5 worm cellular contexts compared by ENCODE assay signal in the genomic region with DNA sequence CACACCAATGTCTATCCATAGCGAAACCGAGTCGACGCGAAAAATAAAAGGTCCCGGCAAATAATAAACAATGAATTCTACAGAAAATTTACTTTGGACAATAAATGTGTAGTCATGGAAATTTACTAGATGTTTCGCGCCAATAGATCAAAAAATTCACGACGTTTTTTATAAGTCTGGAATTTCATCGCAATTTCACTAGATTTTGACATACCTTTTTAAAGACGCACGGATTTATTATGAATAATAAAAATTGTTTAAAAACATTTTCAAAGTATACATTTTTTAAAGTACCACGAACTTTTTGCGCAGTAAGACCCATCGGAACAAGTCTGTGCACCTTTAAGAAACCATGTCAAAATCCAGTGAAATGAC.
TF ChIP-seq lines count a peak whose summit lies in the region.

No protein-coding gene starts in this region.

TF ChIP-seq in whole organism, L1 larva, 84 proteins besides CTCF, POLR2A, EP300 and RAD21:
- TF ChIP-seq nhr-85 (tag; lab: Kevin White, UChicago) (peak; percentile 41), ztf-4 (tag; optimal IDR thresholded peaks at IDR 0.05; lab: Kevin White, UChicago) (peak; percentile 26), ceh-90 (tag; optimal IDR thresholded peaks at IDR 0.05; lab: Kevin White, UChicago) (no peak)

TF ChIP-seq in whole organism, L2 larva, 48 proteins besides CTCF, POLR2A, EP300 and RAD21:
- TF ChIP-seq nhr-21 (tag; optimal IDR thresholded peaks at IDR 0.05; lab: Kevin White, UChicago) = no peak
- TF ChIP-seq sma-3 (GFP tag; optimal IDR thresholded peaks at IDR 0.05; lab: Kevin White, UChicago) = peak; percentile 15
- TF ChIP-seq sem-4 (tag; optimal IDR thresholded peaks at IDR 0.05; lab: Kevin White, UChicago) = peak; percentile 41

TF ChIP-seq in whole organism, L3 larva, 47 proteins besides CTCF, POLR2A, EP300 and RAD21:
- TF ChIP-seq tbx-2 (tag; optimal IDR thresholded peaks at IDR 0.05; lab: Kevin White, UChicago) (peak; percentile 34), egl-27 (tag; optimal IDR thresholded peaks at IDR 0.05; lab: Kevin White, UChicago) (no peak), nhr-43 (tag; optimal IDR thresholded peaks at IDR 0.05; lab: Kevin White, UChicago; ENCODE audit: poor library complexity, severe bottlenecking) (peak; percentile 14)

TF ChIP-seq in whole organism, L4 larva, 104 proteins besides CTCF, POLR2A, EP300 and RAD21:
- peak; percentile 16 for TF ChIP-seq F10B5.3 (tag; optimal IDR thresholded peaks at IDR 0.05; lab: Kevin White, UChicago)
- no peak for TF ChIP-seq madf-5 (GFP tag; IDR thresholded peaks at IDR 0.05; lab: Robert Waterston, UW)
- no peak for TF ChIP-seq egl-43 (GFP tag; IDR thresholded peaks at IDR 0.05; lab: Robert Waterston, UW)
- TF ChIP-seq T26A8.4 (GFP tag; IDR thresholded peaks at IDR 0.05; lab: Robert Waterston, UW) = 0 out of 2 replicates have a peak, but pooled peaks have one; percentile 48
- 0 out of 2 replicates have a peak, but pooled peaks have one; percentile 39 for TF ChIP-seq tag-97 (GFP tag; IDR thresholded peaks at IDR 0.05; lab: Robert Waterston, UW)

TF ChIP-seq in whole organism, young adult, 124 proteins besides CTCF, POLR2A, EP300 and RAD21:
- TF ChIP-seq madf-8 (GFP tag; conservative IDR thresholded peaks at IDR 0.05; lab: Robert Waterston, UW) = peak; percentile 64
- no peak for TF ChIP-seq sptf-2 (GFP tag; optimal IDR thresholded peaks at IDR 0.05; lab: Kevin White, UChicago)
- peak in 1 of 3 experiments; percentile 16 for TF ChIP-seq lin-35 (GFP tag; optimal IDR thresholded peaks at IDR 0.05; lab: Kevin White, UChicago)
- peak; percentile 65 for TF ChIP-seq efl-1 (GFP tag; optimal IDR thresholded peaks at IDR 0.05; lab: Kevin White, UChicago)
- TF ChIP-seq xnd-1 (tag; optimal IDR thresholded peaks at IDR 0.05; lab: Kevin White, UChicago) = peak; percentile 76
- peak; percentile 87 for TF ChIP-seq madf-6 (GFP tag; IDR thresholded peaks at IDR 0.05; lab: Robert Waterston, UW)
- TF ChIP-seq dpl-1 (GFP tag; optimal IDR thresholded peaks at IDR 0.05; lab: Kevin White, UChicago) = no peak
- TF ChIP-seq K11D2.4 (GFP tag; IDR thresholded peaks at IDR 0.05; lab: Robert Waterston, UW) = no peak
- TF ChIP-seq ztf-26 (tag; optimal IDR thresholded peaks at IDR 0.05; lab: Kevin White, UChicago) = peak; percentile 11
- peak; percentile 6 for TF ChIP-seq snpc-1.3 (tag; optimal IDR thresholded peaks at IDR 0.05; lab: Kevin White, UChicago; ENCODE audit: insufficient read depth)
- peak; percentile 78 for TF ChIP-seq dpff-1 (tag; optimal IDR thresholded peaks at IDR 0.05; lab: Kevin White, UChicago)
